Worm (Caenorhabditis elegans) whole organism, L3 larva: ENCODE results near the gene knl-1.
A peak's percentile ranks its signal among the peaks of the same experiment; 100 is the strongest.

ENCODE experiments used
- R02D3.7 ChIP-seq: fragments of 150-350 bp; optimal IDR thresholded peaks from 2 replicates; lab custom pipeline; 2014; ENCODE audit warnings: missing biosample characterization, missing genetic modification characterization
- ZK546.5 ChIP-seq: sonication (generic microtip); optimal IDR thresholded peaks from 2 replicates; lab custom pipeline; 2017; ENCODE audit warnings: missing biosample characterization, missing genetic modification characterization
- aly-2 ChIP-seq: fragments of 150-350 bp; optimal IDR thresholded peaks from 2 replicates; lab custom pipeline; 2014; ENCODE audit warnings: missing biosample characterization, missing genetic modification characterization
- ama-1 ChIP-seq: fragments of 150-350 bp; optimal IDR thresholded peaks from 2 replicates; lab custom pipeline; 2018
- ceh-16 ChIP-seq: sonication (generic microtip); optimal IDR thresholded peaks from 2 replicates; lab custom pipeline; 2017; ENCODE audit warnings: missing biosample characterization, missing genetic modification characterization
- ceh-28 ChIP-seq: fragments of 150-350 bp; optimal IDR thresholded peaks from 2 replicates; lab custom pipeline; 2014; ENCODE audit warnings: missing biosample characterization, missing genetic modification reagents, missing genetic modification characterization
- ceh-82 ChIP-seq: fragments of 150-350 bp; optimal IDR thresholded peaks from 2 replicates; lab custom pipeline; 2014; ENCODE audit warnings: missing biosample characterization, missing genetic modification characterization
- ceh-9 ChIP-seq: sonication (generic microtip); optimal IDR thresholded peaks from 2 replicates; lab custom pipeline; 2018; ENCODE audit warnings: missing biosample characterization, missing genetic modification characterization
- daf-12 ChIP-seq: fragments of 150-350 bp; optimal IDR thresholded peaks from 2 replicates; lab custom pipeline; 2014; ENCODE audit warnings: missing biosample characterization, missing genetic modification reagents, missing genetic modification characterization
- egl-27 ChIP-seq: sonication (generic microtip); optimal IDR thresholded peaks from 4 replicates; lab custom pipeline; 2017; ENCODE audit warnings: missing biosample characterization, missing genetic modification reagents, missing genetic modification characterization
- egl-5 ChIP-seq: fragments of 150-350 bp; optimal IDR thresholded peaks from 2 replicates; lab custom pipeline; 2017; ENCODE audit warnings: missing biosample characterization, missing genetic modification reagents, missing genetic modification characterization, inconsistent platforms
- elt-1 ChIP-seq: fragments of 150-350 bp; optimal IDR thresholded peaks from 2 replicates; lab custom pipeline; 2014; ENCODE audit warnings: missing biosample characterization, missing genetic modification characterization
- elt-2 ChIP-seq: sonication (generic microtip); optimal IDR thresholded peaks from 2 replicates; lab custom pipeline; 2016; ENCODE audit warnings: missing genetic modification reagents, mild to moderate bottlenecking, missing genetic modification characterization, missing compliant biosample characterization
- elt-3 ChIP-seq, 3 experiments: fragments of 150-350 bp in 1 of 3; sonication (generic microtip) in 2 of 3; optimal IDR thresholded peaks; 2 replicates in 2 of 3; 4 replicates in 1 of 3; lab custom pipeline; 2014 to 2017; ENCODE audit warnings: missing biosample characterization in 3 of 3, missing genetic modification characterization in 3 of 3
- eor-1 ChIP-seq, 2 experiments: fragments of 150-350 bp; optimal IDR thresholded peaks; 2 replicates each; lab custom pipeline; 2014 to 2018; ENCODE audit warnings: missing biosample characterization in 2 of 2, missing genetic modification characterization in 2 of 2
- fkh-10 ChIP-seq: sonication (generic microtip); optimal IDR thresholded peaks from 2 replicates; lab custom pipeline; 2017; ENCODE audit warnings: missing biosample characterization, missing genetic modification reagents, missing genetic modification characterization
- fkh-2 ChIP-seq: fragments of 150-350 bp; optimal IDR thresholded peaks from 2 replicates; lab custom pipeline; 2014; ENCODE audit warnings: missing biosample characterization, missing genetic modification reagents, missing genetic modification characterization
- fos-1 ChIP-seq: fragments of 150-350 bp; optimal IDR thresholded peaks from 2 replicates; lab custom pipeline; 2014; ENCODE audit warnings: missing biosample characterization, missing genetic modification characterization
- hmg-11 ChIP-seq: sonication (generic microtip); optimal IDR thresholded peaks from 2 replicates; lab custom pipeline; 2016; ENCODE audit warnings: missing genetic modification characterization, missing compliant biosample characterization
- jun-1 ChIP-seq: fragments of 150-350 bp; optimal IDR thresholded peaks from 2 replicates; lab custom pipeline; 2014; ENCODE audit warnings: missing biosample characterization, missing genetic modification reagents, missing genetic modification characterization
- lin-15B ChIP-seq: fragments of 150-350 bp; optimal IDR thresholded peaks from 2 replicates; lab custom pipeline; 2014; ENCODE audit warnings: missing biosample characterization, missing genetic modification characterization
- lin-39 ChIP-seq: fragments of 150-350 bp; optimal IDR thresholded peaks from 2 replicates; lab custom pipeline; 2018; ENCODE audit warnings: missing biosample characterization, missing genetic modification reagents, missing genetic modification characterization
- lsy-12 ChIP-seq: sonication (generic microtip); optimal IDR thresholded peaks from 2 replicates; lab custom pipeline; 2016; ENCODE audit warnings: mild to moderate bottlenecking, missing genetic modification characterization, missing compliant biosample characterization
- mdl-1 ChIP-seq: fragments of 150-350 bp; optimal IDR thresholded peaks from 2 replicates; lab custom pipeline; 2014; ENCODE audit warnings: missing biosample characterization, missing genetic modification characterization
- mml-1 ChIP-seq: fragments of 150-350 bp; sonication (generic microtip); optimal IDR thresholded peaks from 3 replicates; lab custom pipeline; 2014; ENCODE audit warnings: missing biosample characterization, missing genetic modification characterization
- nfya-1 ChIP-seq: sonication (generic microtip); optimal IDR thresholded peaks from 2 replicates; lab custom pipeline; 2017; ENCODE audit warnings: missing genetic modification characterization, mild to moderate bottlenecking, missing compliant biosample characterization, antibody characterized with exemption, moderate library complexity; ENCODE audit not compliant: insufficient read depth
- nhr-11 ChIP-seq: fragments of 150-350 bp; optimal IDR thresholded peaks from 2 replicates; lab custom pipeline; 2014; ENCODE audit warnings: missing biosample characterization, missing genetic modification characterization
- nhr-12 ChIP-seq: fragments of 150-350 bp; optimal IDR thresholded peaks from 2 replicates; lab custom pipeline; 2014; ENCODE audit warnings: missing biosample characterization, missing genetic modification characterization
- nhr-23 ChIP-seq: fragments of 150-350 bp; optimal IDR thresholded peaks from 2 replicates; lab custom pipeline; 2014; ENCODE audit warnings: missing biosample characterization, missing genetic modification reagents, missing genetic modification characterization
- nhr-237 ChIP-seq: fragments of 150-350 bp; optimal IDR thresholded peaks from 2 replicates; lab custom pipeline; 2014; ENCODE audit warnings: missing biosample characterization, missing genetic modification characterization
- nhr-25 ChIP-seq: sonication (generic microtip); optimal IDR thresholded peaks from 2 replicates; lab custom pipeline; 2017; ENCODE audit warnings: missing biosample characterization, missing genetic modification characterization
- nhr-28 ChIP-seq: fragments of 150-350 bp; optimal IDR thresholded peaks from 2 replicates; lab custom pipeline; 2014; ENCODE audit warnings: missing biosample characterization, missing genetic modification characterization
- nhr-43 ChIP-seq: sonication (generic microtip); optimal IDR thresholded peaks from 2 replicates; lab custom pipeline; 2016; ENCODE audit warnings: mild to moderate bottlenecking, missing genetic modification characterization, missing compliant biosample characterization; ENCODE audit not compliant: poor library complexity, severe bottlenecking
- nhr-67 ChIP-seq: fragments of 150-350 bp; optimal IDR thresholded peaks from 2 replicates; lab custom pipeline; 2014; ENCODE audit warnings: missing biosample characterization, missing genetic modification characterization
- nhr-76 ChIP-seq: fragments of 150-350 bp; sonication (generic microtip); optimal IDR thresholded peaks from 5 replicates; lab custom pipeline; 2014; ENCODE audit warnings: missing biosample characterization, missing genetic modification characterization
- nhr-77 ChIP-seq: fragments of 150-350 bp; optimal IDR thresholded peaks from 2 replicates; lab custom pipeline; 2014; ENCODE audit warnings: missing biosample characterization, missing genetic modification characterization
- pha-4 ChIP-seq: fragments of 150-350 bp; optimal IDR thresholded peaks from 2 replicates; lab custom pipeline; 2014; ENCODE audit warnings: missing biosample characterization, missing genetic modification reagents, missing genetic modification characterization
- pqm-1 ChIP-seq: fragments of 150-350 bp; optimal IDR thresholded peaks from 2 replicates; lab custom pipeline; 2017; ENCODE audit warnings: missing biosample characterization, missing genetic modification characterization, inconsistent platforms
- sea-2 ChIP-seq: fragments of 150-350 bp; sonication (generic microtip); optimal IDR thresholded peaks from 4 replicates; lab custom pipeline; 2014; ENCODE audit warnings: missing biosample characterization, missing genetic modification reagents, missing genetic modification characterization
- skn-1 ChIP-seq: fragments of 150-350 bp; optimal IDR thresholded peaks from 2 replicates; lab custom pipeline; 2014; ENCODE audit warnings: missing biosample characterization, missing genetic modification characterization
- snpc-4 ChIP-seq: fragments of 150-350 bp; optimal IDR thresholded peaks from 2 replicates; lab custom pipeline; 2014; ENCODE audit warnings: missing biosample characterization, missing genetic modification characterization
- tbx-2 ChIP-seq: sonication (generic microtip); optimal IDR thresholded peaks from 2 replicates; lab custom pipeline; 2016; ENCODE audit warnings: mild to moderate bottlenecking, missing genetic modification characterization, missing compliant biosample characterization
- unc-39 ChIP-seq: sonication (generic microtip); optimal IDR thresholded peaks from 4 replicates; lab custom pipeline; 2017; ENCODE audit warnings: missing biosample characterization, missing genetic modification characterization
- unc-62 ChIP-seq: fragments of 150-350 bp; sonication (generic microtip); optimal IDR thresholded peaks from 4 replicates; lab custom pipeline; 2014; ENCODE audit warnings: missing biosample characterization, missing genetic modification reagents, missing genetic modification characterization
- zag-1 ChIP-seq: fragments of 150-350 bp; optimal IDR thresholded peaks from 2 replicates; lab custom pipeline; 2014; ENCODE audit warnings: missing biosample characterization, missing genetic modification characterization
- ztf-11 ChIP-seq: fragments of 150-350 bp; optimal IDR thresholded peaks from 2 replicates; lab custom pipeline; 2014; ENCODE audit warnings: missing biosample characterization, missing genetic modification characterization
- ztf-4 ChIP-seq: fragments of 150-350 bp; optimal IDR thresholded peaks from 2 replicates; lab custom pipeline; 2014; ENCODE audit warnings: missing biosample characterization, missing genetic modification characterization

Gene knl-1

DNA sequence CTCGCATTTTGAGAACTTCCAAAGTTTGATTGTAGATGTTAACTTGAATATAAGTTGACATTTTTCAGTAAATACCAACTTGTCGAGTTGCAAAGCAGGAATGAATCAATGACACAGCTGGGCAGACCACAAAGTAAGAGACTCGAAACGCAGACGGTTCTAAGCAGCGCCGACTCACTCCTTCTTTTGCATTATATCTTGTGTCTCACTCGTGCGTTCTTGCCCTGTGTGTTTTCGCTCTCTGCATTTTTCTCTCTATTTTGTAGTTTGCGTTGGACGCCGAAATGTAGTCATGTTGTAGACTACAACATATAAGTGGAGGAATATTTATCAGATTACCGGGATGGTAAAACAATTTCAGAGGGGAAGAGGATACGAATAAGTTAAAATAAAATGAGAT lies 7.6 kb upstream of the knl-1 start, which contains the start of gene C02F5.12:
Gene C02F5.12, minus strand, starts transcription at position 221 of the 400 bp plus-strand sequence.
- no peak for TF ChIP-seq R02D3.7 (tag; lab: Kevin White, UChicago)
- no peak for TF ChIP-seq mdl-1 (tag; lab: Kevin White, UChicago)
- no peak for TF ChIP-seq ceh-82 (tag; lab: Kevin White, UChicago)
- TF ChIP-seq ceh-9 (tag; lab: Kevin White, UChicago) = no peak
- TF ChIP-seq nhr-77 = no peak
- no peak for TF ChIP-seq unc-62 (GFP tag; lab: Kevin White, UChicago)
- TF ChIP-seq nhr-11 = no peak
- TF ChIP-seq jun-1 = no peak
- TF ChIP-seq eor-1 (tag; optimal IDR thresholded peaks at IDR 0.05; lab: Kevin White, UChicago) = no peak
- no peak for TF ChIP-seq ztf-4 (tag; lab: Kevin White, UChicago)
- TF ChIP-seq fkh-2 (tag; lab: Kevin White, UChicago) = no peak
- TF ChIP-seq pqm-1 (tag; lab: Kevin White, UChicago) = peak; percentile 22
- no peak for TF ChIP-seq sea-2 (GFP tag; lab: Kevin White, UChicago)
- TF ChIP-seq daf-12 = no peak
- TF ChIP-seq tbx-2 (tag; lab: Kevin White, UChicago) = no peak
- TF ChIP-seq lin-39 (tag; lab: Kevin White, UChicago) = no peak
- TF ChIP-seq hmg-11 (tag; lab: Kevin White, UChicago) = peak; percentile 24
- no peak for TF ChIP-seq ceh-16 (tag; lab: Kevin White, UChicago)
- no peak for TF ChIP-seq egl-5 (tag; lab: Kevin White, UChicago)
- peak; percentile 17 for TF ChIP-seq nhr-23 (tag; lab: Kevin White, UChicago)
- no peak for TF ChIP-seq nhr-237 (tag; lab: Kevin White, UChicago)
- TF ChIP-seq lsy-12 = peak; percentile 4
- TF ChIP-seq ceh-28 (tag; lab: Kevin White, UChicago) = no peak
- TF ChIP-seq lin-15B (tag; lab: Kevin White, UChicago) = no peak
- TF ChIP-seq nhr-28 (tag; lab: Kevin White, UChicago) = no peak
- TF ChIP-seq nhr-25 (tag; lab: Kevin White, UChicago) = peak; percentile 26
- TF ChIP-seq mml-1 (tag; lab: Kevin White, UChicago) = no peak
- no peak for TF ChIP-seq nhr-43 (tag; lab: Kevin White, UChicago)
- no peak for TF ChIP-seq skn-1 (tag; lab: Kevin White, UChicago)
- TF ChIP-seq unc-39 (tag; lab: Kevin White, UChicago) = no peak
- TF ChIP-seq fkh-10 (GFP tag; lab: Kevin White, UChicago) = no peak
- no peak for TF ChIP-seq ztf-11
- TF ChIP-seq pha-4 (tag; lab: Kevin White, UChicago) = peak; percentile 72
- TF ChIP-seq ZK546.5 = no peak
- no peak for TF ChIP-seq egl-27 (tag; lab: Kevin White, UChicago)
- no peak for TF ChIP-seq zag-1 (tag; lab: Kevin White, UChicago)
- TF ChIP-seq nhr-67 (tag; lab: Kevin White, UChicago) = no peak
- TF ChIP-seq elt-2 = peak; percentile 43
- TF ChIP-seq elt-3 (tag; optimal IDR thresholded peaks at IDR 0.05; lab: Kevin White, UChicago) = no peak
- peak; percentile 59 for TF ChIP-seq nfya-1 (tag; lab: Kevin White, UChicago)
- no peak for TF ChIP-seq aly-2 (tag; lab: Kevin White, UChicago)
- TF ChIP-seq elt-1 = no peak
- no peak for TF ChIP-seq fos-1 (tag; lab: Kevin White, UChicago)
- TF ChIP-seq nhr-12 (tag; lab: Kevin White, UChicago) = no peak
- TF ChIP-seq nhr-76 = no peak
- TF ChIP-seq ama-1 (lab: Kevin White, UChicago) = peak; percentile 80
- TF ChIP-seq snpc-4 (tag; lab: Kevin White, UChicago) = no peak
